Worm (Caenorhabditis elegans) whole organism, L1 larva: ENCODE data around the gene vit-2.

Experiments
- ama-1 ChIP-seq: fragments of 150-350 bp; optimal IDR thresholded peaks from 2 replicates; lab custom pipeline; 2014
- dpl-1 ChIP-seq, 3 experiments: fragments of 150-350 bp in 2 of 3; sonication (generic microtip) in 1 of 3; optimal IDR thresholded peaks; 2 replicates each; lab custom pipeline; 2014 to 2017; ENCODE audit warnings: missing biosample characterization in 3 of 3, missing genetic modification characterization in 3 of 3, missing genetic modification reagents in 3 of 3
- mep-1 ChIP-seq: fragments of 150-350 bp; optimal IDR thresholded peaks from 2 replicates; lab custom pipeline; 2014; ENCODE audit warnings: missing biosample characterization, missing genetic modification characterization
- nhr-77 ChIP-seq: fragments of 150-350 bp; optimal IDR thresholded peaks from 2 replicates; lab custom pipeline; 2014; ENCODE audit warnings: missing biosample characterization, missing genetic modification characterization
- pqm-1 ChIP-seq: sonication (generic microtip); optimal IDR thresholded peaks from 3 replicates; lab custom pipeline; 2017; ENCODE audit warnings: missing biosample characterization, missing genetic modification characterization
- zag-1 ChIP-seq: fragments of 150-350 bp; optimal IDR thresholded peaks from 2 replicates; lab custom pipeline; 2014; ENCODE audit warnings: missing biosample characterization, missing genetic modification characterization

ce11 chrX:5140177-5140576, 39.3 kb downstream of the vit-2 start:
- TF ChIP-seq ama-1 (no peak), nhr-77 (no peak), zag-1 (tag; lab: Kevin White, UChicago) (no peak), pqm-1 (tag; lab: Kevin White, UChicago) (no peak), mep-1 (tag; lab: Kevin White, UChicago) (peak; percentile 15), dpl-1 (GFP tag; optimal IDR thresholded peaks at IDR 0.05; lab: Kevin White, UChicago) (no peak)
